Worm (Caenorhabditis elegans): ENCODE results near the gene srh-159.

The srh-159 gene

DNA sequence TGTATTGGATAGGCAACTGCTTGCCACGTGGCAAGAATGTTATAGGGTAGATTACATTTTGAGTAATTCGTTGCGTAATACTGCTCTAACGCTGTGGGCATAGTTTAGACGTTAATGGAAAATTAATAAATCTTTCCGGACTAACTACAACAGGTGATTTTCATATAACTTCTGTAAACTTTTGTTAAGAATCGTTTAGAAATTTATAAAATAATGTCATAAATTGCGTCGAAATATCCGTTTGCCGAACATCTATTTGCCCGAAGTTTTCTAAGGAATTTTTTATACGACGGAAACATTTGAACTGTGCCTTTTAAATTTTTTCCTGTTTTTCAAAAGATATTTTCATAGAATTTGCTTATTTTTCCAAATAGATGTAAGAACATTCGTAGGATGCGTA lies 44.0 kb downstream of the srh-159 start, which contains the start of gene srh-112:
TSS of gene srh-112 (minus strand) at position 101 of the 400 bp plus-strand sequence.
- TF ChIP-seq lsy-2 (tag; optimal IDR thresholded peaks at IDR 0.05) (no peak), unc-62 (GFP tag; optimal IDR thresholded peaks at IDR 0.05) (no peak), sem-4 (tag; optimal IDR thresholded peaks at IDR 0.05) (no peak), snpc-4 (tag; optimal IDR thresholded peaks at IDR 0.05) (no peak), mab-5 (tag; optimal IDR thresholded peaks at IDR 0.05) (no peak), peb-1 (tag; optimal IDR thresholded peaks at IDR 0.05) (no peak), Y55F3AM.14 (GFP tag; optimal IDR thresholded peaks at IDR 0.05) (no peak), mdl-1 (tag; optimal IDR thresholded peaks at IDR 0.05) (no peak), mbf-1 (tag; optimal IDR thresholded peaks at IDR 0.05) (no peak), nhr-21 (tag; optimal IDR thresholded peaks at IDR 0.05) (no peak), F13H6.1 (tag; optimal IDR thresholded peaks at IDR 0.05) (no peak)

DNA sequence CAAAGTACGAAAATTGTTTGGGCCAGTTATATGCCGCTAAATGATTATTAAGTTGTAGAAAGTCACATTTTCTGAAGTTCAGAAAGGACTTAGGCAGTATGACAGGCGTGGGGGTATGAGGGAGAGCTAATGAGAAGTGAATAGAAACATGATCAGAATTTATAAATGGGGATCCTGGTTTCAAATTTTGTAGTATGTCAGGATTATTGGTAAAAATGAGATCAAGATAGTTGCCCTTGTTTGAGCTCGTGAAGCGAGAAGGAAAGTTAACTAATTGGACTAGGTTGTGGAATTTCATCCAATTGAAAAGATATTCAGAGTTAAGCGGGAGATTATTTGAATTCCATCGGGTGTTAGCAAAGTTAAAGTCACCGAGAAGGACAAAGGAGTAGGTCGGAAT lies 50.3 kb downstream of the srh-159 start:
- TF ChIP-seq lsy-2 (tag; optimal IDR thresholded peaks at IDR 0.05) = no peak
- TF ChIP-seq mbf-1 (tag; optimal IDR thresholded peaks at IDR 0.05) = no peak
- TF ChIP-seq ceh-16 (tag; optimal IDR thresholded peaks at IDR 0.05) = no peak
- TF ChIP-seq ztf-11 (tag; optimal IDR thresholded peaks at IDR 0.05) = no peak

Data from whole organism, L2 larva.